Fruit fly (Drosophila melanogaster) whole organism, prepupa: Measurements from ENCODE around the gene CG6013.

Experiments
- Blimp-1 ChIP-seq: fragments of 200-800 bp; sonication (Bioruptor generic); optimal IDR thresholded peaks from 3 replicates; lab custom pipeline; 2017; ENCODE audit warnings: missing biosample characterization, missing genetic modification characterization, mild to moderate bottlenecking, moderate library complexity, missing genetic modification reagents
- CG10631 ChIP-seq: fragments of 200-800 bp; sonication (Bioruptor generic); optimal IDR thresholded peaks from 2 replicates; lab custom pipeline; 2016; ENCODE audit warnings: missing biosample characterization, missing genetic modification characterization
- CG10669 ChIP-seq: fragments of 200-800 bp; sonication (Bioruptor generic); optimal IDR thresholded peaks from 3 replicates; lab custom pipeline; 2018; ENCODE audit warnings: missing biosample characterization, mild to moderate bottlenecking, missing genetic modification characterization, moderate library complexity
- CG11294 ChIP-seq: fragments of 200-800 bp; sonication (Bioruptor generic); IDR thresholded peaks from 2 replicates; pipeline ENCODE4 v1.3.6; 2022; ENCODE audit warnings: missing biosample characterization, missing genetic modification characterization
- CG11902 ChIP-seq: fragments of 200-800 bp; sonication (Bioruptor generic); optimal IDR thresholded peaks from 3 replicates; lab custom pipeline; 2016; ENCODE audit warnings: missing biosample characterization, missing genetic modification characterization
- CG15336 ChIP-seq: fragments of 200-800 bp; sonication (Bioruptor generic); IDR thresholded peaks from 2 replicates; pipeline ENCODE4 v1.3.6; 2022; ENCODE audit warnings: missing biosample characterization, missing genetic modification characterization
- CG1621 ChIP-seq: fragments of 200-800 bp; sonication (Bioruptor generic); optimal IDR thresholded peaks from 3 replicates; lab custom pipeline; 2018; ENCODE audit warnings: missing biosample characterization, mild to moderate bottlenecking, missing genetic modification characterization
- CG16779 ChIP-seq: fragments of 200-800 bp; sonication (Bioruptor generic); optimal IDR thresholded peaks from 3 replicates; lab custom pipeline; 2017; ENCODE audit warnings: missing biosample characterization, mild to moderate bottlenecking, missing genetic modification characterization
- CG31627 ChIP-seq: fragments of 200-800 bp; sonication (Bioruptor generic); optimal IDR thresholded peaks from 3 replicates; lab custom pipeline; 2016; ENCODE audit warnings: missing biosample characterization, missing genetic modification characterization
- CG34406 ChIP-seq: fragments of 200-800 bp; sonication (Bioruptor generic); optimal IDR thresholded peaks from 3 replicates; lab custom pipeline; 2016; ENCODE audit warnings: missing biosample characterization, missing genetic modification characterization
- CG3919 ChIP-seq: fragments of 200-800 bp; sonication (Bioruptor generic); optimal IDR thresholded peaks from 3 replicates; lab custom pipeline; 2016; ENCODE audit warnings: missing biosample characterization, missing genetic modification characterization
- CG4318 ChIP-seq: fragments of 200-800 bp; sonication (Bioruptor generic); optimal IDR thresholded peaks from 3 replicates; lab custom pipeline; 2017; ENCODE audit warnings: missing biosample characterization, mild to moderate bottlenecking, missing genetic modification characterization
- CG6792 ChIP-seq: fragments of 200-800 bp; sonication (Bioruptor generic); optimal IDR thresholded peaks from 3 replicates; lab custom pipeline; 2016; ENCODE audit warnings: missing biosample characterization, missing genetic modification characterization
- CG6808 ChIP-seq: fragments of 200-800 bp; sonication (Bioruptor generic); optimal IDR thresholded peaks from 3 replicates; lab custom pipeline; 2017; ENCODE audit warnings: missing biosample characterization, missing genetic modification characterization, mild to moderate bottlenecking, moderate library complexity, missing genetic modification reagents
- CG6854 ChIP-seq: fragments of 200-800 bp; sonication (Bioruptor generic); optimal IDR thresholded peaks from 2 replicates; lab custom pipeline; 2017; ENCODE audit warnings: missing biosample characterization, mild to moderate bottlenecking, missing genetic modification characterization
- CG8119 ChIP-seq: fragments of 200-800 bp; sonication (Bioruptor generic); IDR thresholded peaks from 3 replicates; pipeline ENCODE4 v1.3.6; 2022; ENCODE audit warnings: missing biosample characterization, missing genetic modification characterization
- CG8319 ChIP-seq: fragments of 200-800 bp; sonication (Bioruptor generic); optimal IDR thresholded peaks from 3 replicates; lab custom pipeline; 2016; ENCODE audit warnings: missing biosample characterization, missing genetic modification characterization
- CG8632 ChIP-seq: fragments of 200-800 bp; sonication (Bioruptor generic); optimal IDR thresholded peaks from 3 replicates; lab custom pipeline; 2016; ENCODE audit warnings: missing biosample characterization, missing genetic modification characterization
- CG9139 ChIP-seq: fragments of 200-800 bp; sonication (Bioruptor generic); optimal IDR thresholded peaks from 3 replicates; lab custom pipeline; 2017; ENCODE audit warnings: missing biosample characterization, mild to moderate bottlenecking, missing genetic modification characterization
- Eip75B ChIP-seq: fragments of 200-800 bp; sonication (Bioruptor generic); optimal IDR thresholded peaks from 3 replicates; lab custom pipeline; 2016; ENCODE audit warnings: missing biosample characterization, missing genetic modification characterization
- Eip78C ChIP-seq: fragments of 200-800 bp; sonication (Bioruptor generic); peaks from one replicate; lab custom pipeline; 2016; ENCODE audit warnings: missing biosample characterization, missing genetic modification characterization
- Eip93F ChIP-seq: fragments of 200-800 bp; sonication (Bioruptor generic); optimal IDR thresholded peaks from 2 replicates; lab custom pipeline; 2016; ENCODE audit warnings: missing biosample characterization, mild to moderate bottlenecking, missing genetic modification characterization
- Ets96B ChIP-seq: fragments of 200-800 bp; optimal IDR thresholded peaks from 2 replicates; lab custom pipeline; 2019; ENCODE audit warnings: missing biosample characterization, mild to moderate bottlenecking, missing genetic modification characterization, moderate library complexity
- Hr38 ChIP-seq: sonication (Bioruptor generic); optimal IDR thresholded peaks from 2 replicates; lab custom pipeline; 2016; ENCODE audit warnings: missing biosample characterization, missing genetic modification characterization
- Hr39 ChIP-seq: fragments of 200-800 bp; sonication (Bioruptor generic); optimal IDR thresholded peaks from 2 replicates; lab custom pipeline; 2016; ENCODE audit warnings: missing biosample characterization, missing genetic modification characterization
- Hr4 ChIP-seq: fragments of 200-800 bp; sonication (Bioruptor generic); optimal IDR thresholded peaks from 3 replicates; lab custom pipeline; 2016; ENCODE audit warnings: missing biosample characterization, missing genetic modification characterization
- Lpt ChIP-seq: fragments of 200-800 bp; sonication (Bioruptor generic); optimal IDR thresholded peaks from 3 replicates; lab custom pipeline; 2016; ENCODE audit warnings: missing biosample characterization, missing genetic modification characterization
- Met ChIP-seq: fragments of 200-800 bp; sonication (Bioruptor generic); optimal IDR thresholded peaks from 3 replicates; lab custom pipeline; 2016; ENCODE audit warnings: missing biosample characterization, missing genetic modification characterization
- OdsH ChIP-seq: fragments of 200-800 bp; sonication (Bioruptor generic); optimal IDR thresholded peaks from 3 replicates; lab custom pipeline; 2016; ENCODE audit warnings: missing biosample characterization, missing genetic modification characterization
- Smox ChIP-seq: fragments of 200-800 bp; sonication (Bioruptor generic); optimal IDR thresholded peaks from 3 replicates; lab custom pipeline; 2016; ENCODE audit warnings: missing biosample characterization, missing genetic modification characterization
- Sox102F ChIP-seq: fragments of 200-800 bp; sonication (Bioruptor generic); optimal IDR thresholded peaks from 2 replicates; lab custom pipeline; 2016; ENCODE audit warnings: missing biosample characterization, mild to moderate bottlenecking, missing genetic modification characterization
- Sox14 ChIP-seq: fragments of 200-800 bp; sonication (Bioruptor generic); optimal IDR thresholded peaks from 3 replicates; lab custom pipeline; 2016; ENCODE audit warnings: missing biosample characterization, missing genetic modification characterization
- Sox15 ChIP-seq: fragments of 200-800 bp; sonication (Bioruptor generic); optimal IDR thresholded peaks from 3 replicates; lab custom pipeline; 2016; ENCODE audit warnings: missing biosample characterization, missing genetic modification characterization
- acj6 ChIP-seq: fragments of 200-800 bp; sonication (Bioruptor generic); optimal IDR thresholded peaks from 3 replicates; lab custom pipeline; 2016; ENCODE audit warnings: missing biosample characterization, missing genetic modification characterization
- cyc ChIP-seq: fragments of 200-800 bp; sonication (Bioruptor generic); optimal IDR thresholded peaks from 3 replicates; lab custom pipeline; 2016; ENCODE audit warnings: missing biosample characterization, missing genetic modification characterization
- dac ChIP-seq: fragments of 200-800 bp; sonication (Bioruptor generic); optimal IDR thresholded peaks from 2 replicates; lab custom pipeline; 2017; ENCODE audit warnings: missing biosample characterization, mild to moderate bottlenecking, missing genetic modification characterization
- dsx ChIP-seq: fragments of 200-800 bp; optimal IDR thresholded peaks from 3 replicates; lab custom pipeline; 2019; ENCODE audit warnings: missing biosample characterization, mild to moderate bottlenecking, missing genetic modification characterization, moderate library complexity; ENCODE audit not compliant: poor library complexity, severe bottlenecking
- eg ChIP-seq: fragments of 200-800 bp; sonication (Bioruptor generic); IDR thresholded peaks from 3 replicates; pipeline ENCODE4 v1.3.6; 2022; ENCODE audit warnings: missing biosample characterization, missing genetic modification characterization
- esn ChIP-seq: fragments of 200-800 bp; sonication (Bioruptor generic); optimal IDR thresholded peaks from 2 replicates; lab custom pipeline; 2016; ENCODE audit warnings: missing biosample characterization, mild to moderate bottlenecking, missing genetic modification characterization, moderate library complexity
- fd59A ChIP-seq: fragments of 200-800 bp; sonication (Bioruptor generic); optimal IDR thresholded peaks from 2 replicates; lab custom pipeline; 2017; ENCODE audit warnings: missing biosample characterization, mild to moderate bottlenecking, missing genetic modification characterization, missing genetic modification reagents
- fkh ChIP-seq: fragments of 200-800 bp; sonication (Bioruptor generic); optimal IDR thresholded peaks from 3 replicates; lab custom pipeline; 2017; ENCODE audit warnings: missing biosample characterization, mild to moderate bottlenecking, missing genetic modification characterization, moderate library complexity
- pdm3 ChIP-seq: fragments of 200-800 bp; sonication (Bioruptor generic); optimal IDR thresholded peaks from 3 replicates; lab custom pipeline; 2016; ENCODE audit warnings: missing biosample characterization, missing genetic modification characterization
- salr ChIP-seq, 2 experiments: fragments of 200-800 bp; sonication (Bioruptor generic); optimal IDR thresholded peaks; 3 replicates each; lab custom pipeline; 2016 to 2018; ENCODE audit warnings: missing biosample characterization in 2 of 2, missing genetic modification characterization in 2 of 2, mild to moderate bottlenecking in 1 of 2
- ss ChIP-seq, 2 experiments: fragments of 200-800 bp; sonication (Bioruptor generic); optimal IDR thresholded peaks; 2 replicates in 1 of 2; 3 replicates in 1 of 2; lab custom pipeline; 2017 to 2018; ENCODE audit warnings: mild to moderate bottlenecking in 2 of 2, missing biosample characterization in 2 of 2, missing genetic modification characterization in 2 of 2, moderate library complexity in 1 of 2
- topi ChIP-seq: fragments of 200-800 bp; sonication (Bioruptor generic); optimal IDR thresholded peaks from 3 replicates; lab custom pipeline; 2016; ENCODE audit warnings: missing biosample characterization, missing genetic modification characterization
- vri ChIP-seq: fragments of 200-800 bp; sonication (Bioruptor generic); optimal IDR thresholded peaks from 3 replicates; lab custom pipeline; 2016; ENCODE audit warnings: missing biosample characterization, mild to moderate bottlenecking, missing genetic modification characterization

Gene CG6013

dm6 chr3R:18983614-18984185, 47.6 kb upstream of the CG6013 start, which contains the start of the genes snRNP-U1-C and gukh (continued):
- peak; percentile 61 for TF ChIP-seq CG10669 (GFP tag; lab: Kevin White, UChicago)
- no peak for TF ChIP-seq CG6854 (GFP tag; lab: Kevin White, UChicago)
- peak; percentile 54 for TF ChIP-seq Hr39 (GFP tag; lab: Kevin White, UChicago)
- TF ChIP-seq Hr4 (GFP tag; lab: Kevin White, UChicago) = peak; percentile 79
- peak; percentile 84 for TF ChIP-seq CG15336 (GFP tag; lab: Robert Waterston, UW)
- TF ChIP-seq Sox14 (GFP tag; lab: Kevin White, UChicago) = peak; percentile 63
- TF ChIP-seq CG16779 = no peak
- TF ChIP-seq topi = peak; percentile 58
- peak; percentile 84 for TF ChIP-seq OdsH
- TF ChIP-seq, all 60 proteins: peak for 50

- TF ChIP-seq CG8632 (GFP tag; lab: Kevin White, UChicago) = peak; percentile 88
- TF ChIP-seq CG11902 (GFP tag; lab: Kevin White, UChicago) = peak; percentile 79
- TF ChIP-seq CG11294 (GFP tag; lab: Robert Waterston, UW) = peak; percentile 16; the same call in 1 of the 2 replicates
- peak; percentile 89 for TF ChIP-seq acj6
- TF ChIP-seq fd59A (GFP tag; lab: Kevin White, UChicago) = peak; percentile 74
- TF ChIP-seq Lpt (GFP tag; lab: Kevin White, UChicago) = peak; percentile 69
- TF ChIP-seq pdm3 (GFP tag; lab: Kevin White, UChicago) = peak; percentile 82
- TF ChIP-seq Blimp-1 (GFP tag; lab: Kevin White, UChicago) = peak; percentile 77
- peak in 1 of 2 experiments; percentile 88 for TF ChIP-seq salr (GFP tag; optimal IDR thresholded peaks at IDR 0.05; lab: Kevin White, UChicago)
- peak; percentile 79 for TF ChIP-seq CG8319 (GFP tag; lab: Kevin White, UChicago)
- peak; percentile 18 for TF ChIP-seq fkh (GFP tag; lab: Kevin White, UChicago)
- peak; percentile 88 for TF ChIP-seq Ets96B
- TF ChIP-seq ss (GFP tag; optimal IDR thresholded peaks at IDR 0.05; lab: Kevin White, UChicago) = peak in 1 of 2 experiments; percentile 47
- TF ChIP-seq CG10631 = peak; percentile 86
- peak; percentile 78; the same call in 1 of the 2 replicates for TF ChIP-seq CG15336 (GFP tag; lab: Robert Waterston, UW)
- TF ChIP-seq Eip78C = peak; percentile 93
- peak; percentile 79 for TF ChIP-seq Hr39 (GFP tag; lab: Kevin White, UChicago)
- TF ChIP-seq CG6792 (GFP tag; lab: Kevin White, UChicago) = peak; percentile 87
- TF ChIP-seq esn (GFP tag; lab: Kevin White, UChicago) = peak; percentile 93
- TF ChIP-seq Eip93F (GFP tag; lab: Kevin White, UChicago) = peak; percentile 66
- peak; percentile 71 for TF ChIP-seq Hr4 (GFP tag; lab: Kevin White, UChicago)
- TF ChIP-seq dac = no peak
- no peak for TF ChIP-seq Hr38 (GFP tag; lab: Kevin White, UChicago)
- TF ChIP-seq CG4318 = peak; percentile 73
- peak; percentile 81 for TF ChIP-seq Sox15 (GFP tag; lab: Kevin White, UChicago)
- TF ChIP-seq Sox102F (GFP tag; lab: Kevin White, UChicago) = peak; percentile 73
- TF ChIP-seq vri (GFP tag; lab: Kevin White, UChicago) = peak; percentile 64
- peak; percentile 88 for TF ChIP-seq Met (GFP tag; lab: Kevin White, UChicago)
- peak; percentile 84 for TF ChIP-seq cyc (GFP tag; lab: Kevin White, UChicago)
- TF ChIP-seq eg (GFP tag; lab: Robert Waterston, UW) = 0 out of 3 replicates have a peak, but pooled peaks have one; percentile 37
- TF ChIP-seq CG34406 (GFP tag; lab: Kevin White, UChicago) = peak; percentile 90
- peak; percentile 87 for TF ChIP-seq CG3919
- TF ChIP-seq CG8119 (GFP tag; lab: Robert Waterston, UW) = peak; percentile 78
- peak; percentile 84 for TF ChIP-seq CG31627
- TF ChIP-seq Eip75B = peak; percentile 58
- peak; percentile 73 for TF ChIP-seq CG10669 (GFP tag; lab: Kevin White, UChicago)
- peak; percentile 38 for TF ChIP-seq CG9139 (GFP tag; lab: Kevin White, UChicago)
- TF ChIP-seq CG16779 = peak; percentile 59
- TF ChIP-seq CG1621 (tag; lab: Kevin White, UChicago) = peak; percentile 3
- peak; percentile 85 for TF ChIP-seq OdsH
- TF ChIP-seq dsx (GFP tag; lab: Kevin White, UChicago) = peak; percentile 62
- peak; percentile 74 for TF ChIP-seq CG6808
- peak; percentile 89 for TF ChIP-seq Smox (GFP tag; lab: Kevin White, UChicago)
Observed at dm6 chr3R:18985114-18985785, 46.1 kb upstream of the CG6013 start.
